Worm (Caenorhabditis elegans) whole organism, early embryonic: ENCODE results near the gene K08H2.3.

Experiments used
- B0310.2 ChIP-seq: sonication (generic microtip); optimal IDR thresholded peaks from 2 replicates; lab custom pipeline; 2016; ENCODE audit warnings: mild to moderate bottlenecking, missing genetic modification characterization, missing compliant biosample characterization
- F13C5.2 ChIP-seq: sonication (generic microtip); optimal IDR thresholded peaks from 2 replicates; lab custom pipeline; 2017; ENCODE audit warnings: mild to moderate bottlenecking, missing genetic modification characterization, inconsistent platforms, missing compliant biosample characterization
- aly-1 ChIP-seq: sonication (generic microtip); optimal IDR thresholded peaks from 2 replicates; lab custom pipeline; 2016; ENCODE audit warnings: missing genetic modification characterization, missing compliant biosample characterization
- ama-1 ChIP-seq: fragments of 150-350 bp; optimal IDR thresholded peaks from 2 replicates; lab custom pipeline; 2014
- ceh-13 ChIP-seq: fragments of 200-800 bp; sonication (Bioruptor generic); optimal IDR thresholded peaks from 2 replicates; lab custom pipeline; 2018; ENCODE audit warnings: mild to moderate bottlenecking, missing genetic modification characterization, missing compliant biosample characterization
- ceh-36 ChIP-seq: sonication (generic microtip); optimal IDR thresholded peaks from 2 replicates; lab custom pipeline; 2016; ENCODE audit warnings: missing genetic modification characterization, inconsistent platforms, missing compliant biosample characterization
- ets-7 ChIP-seq: sonication (generic microtip); optimal IDR thresholded peaks from 2 replicates; lab custom pipeline; 2016; ENCODE audit warnings: missing genotype, missing genetic modification characterization, missing compliant biosample characterization
- flt-1 ChIP-seq: fragments of 200-800 bp; sonication (Bioruptor generic); IDR thresholded peaks from 2 replicates; pipeline ENCODE4 v1.3.6; 2022; ENCODE audit warnings: missing genetic modification characterization, missing compliant biosample characterization
- hmbx-1 ChIP-seq: sonication (generic microtip); optimal IDR thresholded peaks from 2 replicates; lab custom pipeline; 2016; ENCODE audit warnings: mild to moderate bottlenecking, missing genetic modification characterization, missing compliant biosample characterization
- hmg-4 ChIP-seq: fragments of 200-800 bp; sonication (Bioruptor generic); optimal IDR thresholded peaks from 2 replicates; lab custom pipeline; 2018; ENCODE audit warnings: mild to moderate bottlenecking, missing genetic modification characterization, missing compliant biosample characterization
- hnd-1 ChIP-seq: sonication (generic microtip); optimal IDR thresholded peaks from 2 replicates; lab custom pipeline; 2016; ENCODE audit warnings: missing genetic modification characterization, missing compliant biosample characterization
- pes-1 ChIP-seq: fragments of 200-800 bp; sonication (Bioruptor generic); IDR thresholded peaks from 2 replicates; pipeline ENCODE4 v1.3.6; 2022; ENCODE audit warnings: missing genetic modification reagents, missing genetic modification characterization, missing compliant biosample characterization
- scrt-1 ChIP-seq: fragments of 200-800 bp; sonication (Bioruptor generic); IDR thresholded peaks from 2 replicates; pipeline ENCODE4 v1.3.6; 2022; ENCODE audit warnings: missing genetic modification characterization, missing compliant biosample characterization
- sea-1 ChIP-seq: fragments of 200-800 bp; sonication (Bioruptor generic); conservative IDR thresholded peaks from 2 replicates; pipeline ENCODE4 v1.3.6; 2022; ENCODE audit warnings: missing genetic modification characterization, missing compliant biosample characterization
- tbx-11 ChIP-seq: fragments of 200-800 bp; sonication (Bioruptor generic); IDR thresholded peaks from 2 replicates; pipeline ENCODE4 v1.3.6; 2022; ENCODE audit warnings: missing genetic modification characterization, missing compliant biosample characterization
- tbx-37 ChIP-seq: fragments of 200-800 bp; sonication (Bioruptor generic); conservative IDR thresholded peaks from 2 replicates; pipeline ENCODE4 v1.3.6; 2022; ENCODE audit warnings: missing genetic modification reagents, missing genetic modification characterization, missing compliant biosample characterization
- tra-4 ChIP-seq: sonication (generic microtip); optimal IDR thresholded peaks from 2 replicates; lab custom pipeline; 2017; ENCODE audit warnings: missing genetic modification characterization, missing compliant biosample characterization

K08H2.3 gene

ce11 chrX:13234879-13235278 is 2.3 kb upstream of the K08H2.3 start, which contains the start of gene K08H2.2:
K08H2.2 (minus strand) TSS chrX:13234979.
- TF ChIP-seq aly-1 (tag; lab: Kevin White, UChicago) = no peak
- no peak for TF ChIP-seq F13C5.2 (tag; lab: Kevin White, UChicago)
- no peak for TF ChIP-seq tra-4
- TF ChIP-seq ceh-13 (GFP tag; lab: Kevin White, UChicago) = no peak
- TF ChIP-seq hmbx-1 (tag; lab: Kevin White, UChicago) = no peak
- TF ChIP-seq hmg-4 (GFP tag; lab: Kevin White, UChicago) = no peak

DNA sequence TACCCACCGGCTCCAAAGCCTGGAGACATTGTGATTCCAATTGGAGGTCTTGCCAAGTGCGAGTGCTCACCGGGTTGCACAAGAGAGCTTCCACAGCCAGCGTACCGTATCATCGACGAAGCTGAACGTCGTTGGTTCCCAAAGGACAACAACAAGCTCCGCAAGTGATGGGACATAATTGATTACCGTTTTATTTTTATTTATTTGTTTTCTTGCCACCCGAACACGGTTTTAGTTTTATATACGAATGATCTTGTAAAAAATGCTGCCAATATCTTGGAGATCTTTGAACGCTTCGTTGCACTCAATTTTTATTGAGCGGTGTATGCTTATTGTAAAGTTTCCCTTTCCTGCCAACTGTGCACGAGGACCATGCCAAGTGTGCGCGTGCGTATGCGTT is 995 bp downstream of the K08H2.3 start, which contains the start of gene K08H2.4:
K08H2.4 (plus strand) TSS at position 301 of the 400 bp plus-strand sequence.
- TF ChIP-seq F13C5.2 (tag; lab: Kevin White, UChicago) (no peak), aly-1 (tag; lab: Kevin White, UChicago) (no peak), tra-4 (no peak), ceh-13 (GFP tag; lab: Kevin White, UChicago) (no peak), tbx-37 (no peak), scrt-1 (GFP tag; lab: Robert Waterston, UW) (no peak), sea-1 (GFP tag; lab: Robert Waterston, UW) (no peak), ama-1 (no peak), hnd-1 (no peak), tbx-11 (GFP tag; lab: Robert Waterston, UW) (no peak), B0310.2 (no peak), pes-1 (GFP tag; lab: Robert Waterston, UW) (no peak), ets-7 (no peak), flt-1 (GFP tag; lab: Robert Waterston, UW) (no peak), ceh-36 (tag; lab: Kevin White, UChicago) (no peak), hmg-4 (GFP tag; lab: Kevin White, UChicago) (no peak), hmbx-1 (tag; lab: Kevin White, UChicago) (no peak)

- TF ChIP-seq ceh-36 (tag; lab: Kevin White, UChicago) = no peak
- TF ChIP-seq sea-1 (GFP tag; lab: Robert Waterston, UW) = no peak
- TF ChIP-seq tbx-11 (GFP tag; lab: Robert Waterston, UW) = no peak
- TF ChIP-seq ceh-13 (GFP tag; lab: Kevin White, UChicago) = no peak
- no peak for TF ChIP-seq flt-1 (GFP tag; lab: Robert Waterston, UW)
- no peak for TF ChIP-seq tbx-37
- no peak for TF ChIP-seq tra-4
- TF ChIP-seq scrt-1 (GFP tag; lab: Robert Waterston, UW) = no peak
- TF ChIP-seq hnd-1 = no peak
- TF ChIP-seq B0310.2 = no peak
- no peak for TF ChIP-seq F13C5.2 (tag; lab: Kevin White, UChicago)
These were observed 5.0 kb downstream of the K08H2.3 start, which contains the start of gene K08H2.5 for ce11 chrX:13242231-13242630. K08H2.5 (minus strand) TSS chrX:13242331.

- TF ChIP-seq aly-1 (tag; lab: Kevin White, UChicago) (no peak), scrt-1 (GFP tag; lab: Robert Waterston, UW) (no peak), ceh-36 (tag; lab: Kevin White, UChicago) (no peak)
These were observed 7.9 kb downstream of the K08H2.3 start, which contains the start of gene hpl-1 for ce11 chrX:13245090-13245489. hpl-1 (plus strand) TSS chrX:13245390.

ce11 chrX:13246668-13247358 is 9.6 kb downstream of the K08H2.3 start:
- no peak for TF ChIP-seq scrt-1 (GFP tag; lab: Robert Waterston, UW)
- TF ChIP-seq hmbx-1 (tag; lab: Kevin White, UChicago) = no peak
- TF ChIP-seq ama-1 = no peak
- no peak for TF ChIP-seq tra-4
- no peak for TF ChIP-seq hnd-1
- no peak for TF ChIP-seq hmg-4 (GFP tag; lab: Kevin White, UChicago)
- no peak for TF ChIP-seq pes-1 (GFP tag; lab: Robert Waterston, UW)
- TF ChIP-seq tbx-37 = no peak
- no peak for TF ChIP-seq F13C5.2 (tag; lab: Kevin White, UChicago)
- TF ChIP-seq ceh-13 (GFP tag; lab: Kevin White, UChicago) = no peak
- TF ChIP-seq tbx-11 (GFP tag; lab: Robert Waterston, UW) = no peak

DNA sequence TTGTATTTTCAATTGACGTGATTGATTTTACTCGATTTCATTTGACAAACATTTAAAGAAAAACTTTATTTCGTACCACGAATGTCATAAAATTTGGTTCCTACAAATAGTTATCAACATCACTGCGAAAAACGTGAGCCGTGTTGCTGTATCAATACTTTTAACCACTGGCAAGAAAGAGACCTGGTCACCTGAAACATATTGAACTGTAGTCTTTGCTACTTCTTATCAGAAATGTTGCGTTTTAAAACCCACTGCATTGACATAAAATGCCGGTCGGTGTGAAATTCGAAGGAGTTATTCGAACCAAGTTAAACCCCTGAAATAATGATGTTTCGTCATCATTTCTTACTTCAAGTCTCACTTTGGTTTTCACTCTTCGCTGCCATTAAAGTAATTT is 10.4 kb downstream of the K08H2.3 start:
- no peak for TF ChIP-seq tbx-37
- TF ChIP-seq F13C5.2 (tag; lab: Kevin White, UChicago) = no peak

- TF ChIP-seq B0310.2 (no peak), ama-1 (no peak), tbx-37 (no peak), sea-1 (GFP tag; lab: Robert Waterston, UW) (no peak), ets-7 (no peak), hmg-4 (GFP tag; lab: Kevin White, UChicago) (no peak), ceh-13 (GFP tag; lab: Kevin White, UChicago) (no peak), hnd-1 (no peak), tbx-11 (GFP tag; lab: Robert Waterston, UW) (no peak), pes-1 (GFP tag; lab: Robert Waterston, UW) (no peak)
These were observed 11.1 kb downstream of the K08H2.3 start, which contains the start of gene K08H2.7 for ce11 chrX:13248265-13248664. K08H2.7 (minus strand) TSS chrX:13248437.

ce11 chrX:13249102-13249501 is 11.9 kb downstream of the K08H2.3 start:
- TF ChIP-seq ceh-13 (GFP tag; lab: Kevin White, UChicago) = no peak
- TF ChIP-seq B0310.2 = no peak
- no peak for TF ChIP-seq ets-7
- TF ChIP-seq flt-1 (GFP tag; lab: Robert Waterston, UW) = no peak
- no peak for TF ChIP-seq tra-4
- no peak for TF ChIP-seq tbx-37
- TF ChIP-seq sea-1 (GFP tag; lab: Robert Waterston, UW) = no peak
- TF ChIP-seq hmg-4 (GFP tag; lab: Kevin White, UChicago) = no peak
- TF ChIP-seq hnd-1 = no peak
- no peak for TF ChIP-seq ceh-36 (tag; lab: Kevin White, UChicago)
